Worm (Caenorhabditis elegans) whole organism, L4 larva: Measurements from ENCODE around the gene C05D9.9.

Experiments
- daf-16 ChIP-seq, 3 experiments: sonication (generic microtip); optimal IDR thresholded peaks; 2 replicates each; lab custom pipeline; 2016 to 2017; ENCODE audit warnings: missing genetic modification characterization in 3 of 3, missing genetic modification reagents in 3 of 3, mild to moderate bottlenecking in 2 of 3, missing compliant biosample characterization in 2 of 3, missing biosample characterization in 1 of 3, moderate library complexity in 1 of 3
- hlh-11 ChIP-seq: fragments of 200-800 bp; sonication (Bioruptor generic); optimal IDR thresholded peaks from 2 replicates; lab custom pipeline; 2018; ENCODE audit warnings: mild to moderate bottlenecking, missing genetic modification characterization, missing compliant biosample characterization
- hmg-1.1 ChIP-seq: fragments of 200-800 bp; sonication (Bioruptor generic); IDR thresholded peaks from 2 replicates; pipeline ENCODE4 v1.3.6; 2022; ENCODE audit warnings: missing genetic modification reagents, missing genetic modification characterization, missing compliant biosample characterization
- mdl-1 ChIP-seq, 2 experiments: fragments of 150-350 bp in 1 of 2; sonication (generic microtip) in 1 of 2; optimal IDR thresholded peaks; 2 replicates each; lab custom pipeline; 2014 to 2017; ENCODE audit warnings: missing biosample characterization in 2 of 2, missing genetic modification characterization in 2 of 2
- php-3 ChIP-seq: fragments of 200-800 bp; sonication (Bioruptor generic); IDR thresholded peaks from 2 replicates; pipeline ENCODE4 v1.3.6; 2022; ENCODE audit warnings: missing genetic modification reagents, missing genetic modification characterization, missing compliant biosample characterization

DNA sequence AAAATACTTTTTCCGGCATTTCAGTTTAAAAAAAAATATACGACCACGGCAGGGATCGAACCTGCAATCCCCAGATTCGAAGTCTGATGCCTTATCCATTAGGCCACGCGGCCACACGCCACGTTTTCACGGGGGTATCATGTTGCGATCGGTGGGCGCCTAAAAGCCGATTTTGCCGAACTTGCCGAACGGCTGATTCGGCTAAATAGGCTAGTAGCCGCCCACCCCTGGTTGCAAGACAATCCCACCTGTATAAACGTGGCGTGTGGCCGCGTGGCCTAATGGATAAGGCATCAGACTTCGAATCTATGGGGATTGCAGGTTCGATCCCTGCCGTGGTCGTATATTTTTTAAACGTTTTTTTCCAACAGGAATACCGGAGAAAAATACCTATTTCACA lies 34.9 kb downstream of the C05D9.9 start:
- TF ChIP-seq php-3 (GFP tag; lab: Robert Waterston, UW) (no peak), hlh-11 (tag; lab: Kevin White, UChicago) (no peak), daf-16 (GFP tag; optimal IDR thresholded peaks at IDR 0.05; lab: Kevin White, UChicago) (no peak), daf-16 (tag; optimal IDR thresholded peaks at IDR 0.05; lab: Kevin White, UChicago) (no peak), mdl-1 (tag; optimal IDR thresholded peaks at IDR 0.05; lab: Kevin White, UChicago) (no peak), hmg-1.1 (GFP tag; lab: Robert Waterston, UW) (no peak)
